Fruit fly (Drosophila melanogaster): ENCODE data around the gene CG34302.

DNA sequence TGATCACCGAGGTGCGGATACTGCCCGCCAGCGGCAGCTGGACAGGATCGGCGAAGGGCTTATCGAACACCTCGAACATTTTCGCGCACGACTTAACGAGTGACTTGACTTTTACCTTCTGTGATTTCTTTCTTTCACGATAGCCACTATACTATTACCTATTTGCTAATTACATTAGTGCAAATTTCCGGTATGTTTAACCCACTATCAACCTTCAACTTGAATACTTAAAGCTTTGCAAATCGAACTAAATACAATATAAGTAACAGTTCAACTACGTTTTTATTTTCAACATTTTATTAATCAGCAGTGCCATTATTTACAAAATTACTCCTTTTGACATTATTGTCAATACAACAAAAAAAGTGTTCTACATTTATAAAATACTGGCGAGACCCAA is 6.7 kb downstream of the CG34302 start, which contains the start of gene CG16904:
- no peak for TF ChIP-seq zfh1 (GFP tag; IDR thresholded peaks at IDR 0.05)
- no peak for TF ChIP-seq psq (GFP tag; optimal IDR thresholded peaks at IDR 0.05)
- no peak for TF ChIP-seq CG8478 (optimal IDR thresholded peaks at IDR 0.05)
- no peak for TF ChIP-seq CG6272 (GFP tag; IDR thresholded peaks at IDR 0.05)
- no peak for TF ChIP-seq sima (GFP tag; optimal IDR thresholded peaks at IDR 0.05)
- TF ChIP-seq MESR4 (GFP tag; optimal IDR thresholded peaks at IDR 0.05): no peak
- no peak for TF ChIP-seq CG10209 (GFP tag; optimal IDR thresholded peaks at IDR 0.05)
- TF ChIP-seq al (GFP tag; IDR thresholded peaks at IDR 0.05): no peak
- TF ChIP-seq CG8388 (GFP tag; optimal IDR thresholded peaks at IDR 0.05): no peak
- TF ChIP-seq dmrt99B (tag; optimal IDR thresholded peaks at IDR 0.05): no peak
- TF ChIP-seq CG4820 (GFP tag; optimal IDR thresholded peaks at IDR 0.05): no peak
- no peak for TF ChIP-seq CG6765 (GFP tag; optimal IDR thresholded peaks at IDR 0.05)
- TF ChIP-seq CG34376 (GFP tag; optimal IDR thresholded peaks at IDR 0.05): no peak
- TF ChIP-seq CG31365 (tag; optimal IDR thresholded peaks at IDR 0.05): no peak

All from whole organism, embryonic.